Fruit fly (Drosophila melanogaster) S2 (cell line): Measurements from ENCODE around the gene btl.

Experiments used
- CG8478 ChIP-seq: fragments of >200 bp; optimal IDR thresholded peaks from 2 replicates; lab custom pipeline; 2018
- CTCF ChIP-seq, 2 experiments: fragments of >200 bp; optimal IDR thresholded peaks; 2 replicates each; lab custom pipeline; 2018

Gene btl

dm6 chr3L:14055815-14056516, 19.6 kb upstream of the btl start:
- no peak for TF ChIP-seq CTCF (optimal IDR thresholded peaks at IDR 0.05; lab: Kevin White, UChicago)
- no peak for TF ChIP-seq CG8478

dm6 chr3L:14056816-14057215, 18.8 kb upstream of the btl start:
- TF ChIP-seq CTCF (optimal IDR thresholded peaks at IDR 0.05; lab: Kevin White, UChicago), result no peak
- no peak for TF ChIP-seq CG8478

dm6 chr3L:14059266-14059974, 16.2 kb upstream of the btl start:
- TF ChIP-seq CG8478 (no peak), CTCF (optimal IDR thresholded peaks at IDR 0.05; lab: Kevin White, UChicago) (no peak)

dm6 chr3L:14062702-14063101, 12.9 kb upstream of the btl start:
- TF ChIP-seq CG8478 (no peak), CTCF (optimal IDR thresholded peaks at IDR 0.05; lab: Kevin White, UChicago) (no peak)

dm6 chr3L:14063241-14064064, 12.1 kb upstream of the btl start:
- TF ChIP-seq CTCF (optimal IDR thresholded peaks at IDR 0.05; lab: Kevin White, UChicago) (no peak), CG8478 (no peak)

- TF ChIP-seq CTCF (optimal IDR thresholded peaks at IDR 0.05; lab: Kevin White, UChicago), result no peak
- no peak for TF ChIP-seq CG8478
Measured at dm6 chr3L:14064065-14064414, 11.5 kb upstream of the btl start.

- TF ChIP-seq CG8478, result no peak
- peak in 1 of 2 experiments; percentile 17 for TF ChIP-seq CTCF (optimal IDR thresholded peaks at IDR 0.05; lab: Kevin White, UChicago)
Measured at dm6 chr3L:14071621-14072020, 4.0 kb upstream of the btl start, which contains the start of gene Pex1. Gene Pex1, plus strand, starts transcription at chr3L:14071892.

- no peak for TF ChIP-seq CG8478
- no peak for TF ChIP-seq CTCF (optimal IDR thresholded peaks at IDR 0.05; lab: Kevin White, UChicago)
Measured at dm6 chr3L:14076559-14076958, 987 bp downstream of the btl start.

dm6 chr3L:14078227-14078626, 2.7 kb downstream of the btl start:
- no peak for TF ChIP-seq CTCF (optimal IDR thresholded peaks at IDR 0.05; lab: Kevin White, UChicago)

- TF ChIP-seq CTCF (optimal IDR thresholded peaks at IDR 0.05; lab: Kevin White, UChicago), result no peak
- no peak for TF ChIP-seq CG8478
Measured at dm6 chr3L:14079224-14079623, 3.7 kb downstream of the btl start.

- TF ChIP-seq CG8478 (no peak), CTCF (optimal IDR thresholded peaks at IDR 0.05; lab: Kevin White, UChicago) (no peak)
Measured at dm6 chr3L:14083283-14083682, 7.7 kb downstream of the btl start, which contains the start of gene CG8100. Gene CG8100, plus strand, starts transcription at chr3L:14083615.

- TF ChIP-seq CG8478 (no peak), CTCF (optimal IDR thresholded peaks at IDR 0.05; lab: Kevin White, UChicago) (no peak)
Measured at dm6 chr3L:14086225-14086624, 10.7 kb downstream of the btl start.

- no peak for TF ChIP-seq CG8478
- TF ChIP-seq CTCF (optimal IDR thresholded peaks at IDR 0.05; lab: Kevin White, UChicago), result no peak
Measured at dm6 chr3L:14089010-14089409, 13.4 kb downstream of the btl start.

- TF ChIP-seq CTCF (optimal IDR thresholded peaks at IDR 0.05; lab: Kevin White, UChicago), result no peak
- no peak for TF ChIP-seq CG8478
Measured at dm6 chr3L:14089516-14089915, 13.9 kb downstream of the btl start.

- TF ChIP-seq CG8478, result no peak
- no peak for TF ChIP-seq CTCF (optimal IDR thresholded peaks at IDR 0.05; lab: Kevin White, UChicago)
Measured at dm6 chr3L:14097941-14098545, 22.5 kb downstream of the btl start, which contains the start of gene Fbp1. Gene Fbp1, minus strand, starts transcription at chr3L:14098053.
